Worm (Caenorhabditis elegans): ENCODE measurements around the gene nhr-227.

nhr-227 gene

DNA sequence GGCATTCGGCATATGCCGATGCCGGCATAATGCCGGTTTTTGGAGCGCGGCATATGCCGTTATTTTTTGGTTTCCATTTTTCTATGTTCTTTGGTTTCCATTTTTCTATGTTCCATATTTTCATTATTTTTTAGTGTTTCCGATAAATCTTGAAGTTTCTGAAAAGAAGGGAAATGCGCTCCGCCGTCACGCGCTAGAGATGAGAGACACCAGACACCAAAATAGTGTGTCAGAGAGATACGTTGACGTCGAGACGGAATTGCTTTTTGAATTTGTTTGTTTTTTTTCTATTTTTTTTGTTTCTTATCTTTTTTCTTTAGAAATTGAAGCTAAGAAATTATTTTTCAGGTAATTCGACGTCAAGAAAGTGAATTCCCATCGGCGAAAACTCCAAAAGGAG lies 30.0 kb upstream of the nhr-227 start, which contains the start of gene F41B5.1:
Gene F41B5.1 (plus strand): TSS at position 343 of the 400 bp plus-strand sequence.
- peak; percentile 15 for TF ChIP-seq hmg-11 (tag; optimal IDR thresholded peaks at IDR 0.05)

DNA sequence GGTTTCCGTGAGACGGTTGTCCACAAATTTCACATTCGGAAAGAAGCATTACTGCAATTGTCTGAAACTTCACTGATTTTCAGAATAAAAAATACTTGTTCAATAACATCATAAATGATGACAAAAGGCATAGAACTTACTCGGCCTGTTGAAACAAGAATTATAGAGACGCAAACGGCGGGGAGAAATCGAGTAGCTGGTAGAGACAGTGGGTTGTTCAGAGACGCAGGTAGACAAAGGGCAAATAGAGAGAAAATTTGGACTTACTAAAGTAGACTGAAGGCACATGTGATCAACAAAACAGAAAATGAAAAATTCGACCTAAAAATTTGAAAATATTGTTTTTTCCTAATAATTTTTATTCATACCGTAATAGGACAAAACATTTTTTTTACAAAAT lies 25.5 kb upstream of the nhr-227 start, which contains the start of gene nhr-182:
Gene nhr-182 (minus strand): TSS at position 178 of the 400 bp plus-strand sequence.
- TF ChIP-seq pha-4 (tag; optimal IDR thresholded peaks at IDR 0.05) (peak; percentile 83), mml-1 (tag; optimal IDR thresholded peaks at IDR 0.05) (no peak), egl-5 (tag; optimal IDR thresholded peaks at IDR 0.05) (no peak), elt-1 (tag; optimal IDR thresholded peaks at IDR 0.05) (no peak), jun-1 (tag; optimal IDR thresholded peaks at IDR 0.05) (no peak), ceh-16 (tag; optimal IDR thresholded peaks at IDR 0.05) (no peak), skn-1 (tag; optimal IDR thresholded peaks at IDR 0.05) (peak; percentile 89), ceh-9 (tag; optimal IDR thresholded peaks at IDR 0.05) (no peak), elt-2 (tag; optimal IDR thresholded peaks at IDR 0.05) (peak; percentile 28), zag-1 (tag; optimal IDR thresholded peaks at IDR 0.05) (no peak), nhr-25 (tag; optimal IDR thresholded peaks at IDR 0.05) (no peak), mdl-1 (tag; optimal IDR thresholded peaks at IDR 0.05) (no peak), nfya-1 (tag; optimal IDR thresholded peaks at IDR 0.05; ENCODE audit: insufficient read depth) (peak; percentile 16), fos-1 (tag; optimal IDR thresholded peaks at IDR 0.05) (no peak), tbx-2 (tag; optimal IDR thresholded peaks at IDR 0.05) (no peak), fkh-2 (tag; optimal IDR thresholded peaks at IDR 0.05) (no peak), nhr-23 (tag; optimal IDR thresholded peaks at IDR 0.05) (peak; percentile 3), daf-12 (tag; optimal IDR thresholded peaks at IDR 0.05) (no peak), nhr-43 (tag; optimal IDR thresholded peaks at IDR 0.05; ENCODE audit: poor library complexity, severe bottlenecking) (no peak)

DNA sequence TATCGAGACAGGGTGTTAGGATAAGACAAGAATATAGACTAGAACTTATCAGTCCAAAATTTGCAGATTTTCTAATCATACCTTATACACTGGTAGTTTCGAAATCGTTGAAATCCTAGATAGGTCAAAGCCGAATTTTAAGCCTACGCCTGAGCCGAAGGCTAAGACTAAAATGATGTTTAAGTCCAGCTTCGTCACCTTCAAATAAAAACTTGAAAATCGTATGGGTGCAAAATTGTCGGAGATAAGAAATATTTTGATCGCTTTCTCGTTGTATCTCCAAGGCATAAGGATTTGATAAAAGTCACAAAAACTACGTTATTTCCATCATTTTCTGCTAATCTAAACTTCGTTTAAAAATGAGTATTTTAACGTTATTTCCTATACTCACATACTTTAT lies 24.6 kb upstream of the nhr-227 start, which contains the start of gene F41B5.12:
Gene F41B5.12 (plus strand): TSS at position 301 of the 400 bp plus-strand sequence.
- TF ChIP-seq nhr-28 (tag; optimal IDR thresholded peaks at IDR 0.05) (no peak), unc-39 (tag; optimal IDR thresholded peaks at IDR 0.05) (no peak), nhr-12 (tag; optimal IDR thresholded peaks at IDR 0.05) (no peak), ceh-9 (tag; optimal IDR thresholded peaks at IDR 0.05) (no peak), mdl-1 (tag; optimal IDR thresholded peaks at IDR 0.05) (no peak), nhr-67 (tag; optimal IDR thresholded peaks at IDR 0.05) (no peak), elt-2 (tag; optimal IDR thresholded peaks at IDR 0.05) (no peak), R02D3.7 (tag; optimal IDR thresholded peaks at IDR 0.05) (no peak), unc-62 (GFP tag; optimal IDR thresholded peaks at IDR 0.05) (no peak), lsy-12 (tag; optimal IDR thresholded peaks at IDR 0.05) (no peak), elt-1 (tag; optimal IDR thresholded peaks at IDR 0.05) (no peak), skn-1 (tag; optimal IDR thresholded peaks at IDR 0.05) (no peak), ztf-4 (tag; optimal IDR thresholded peaks at IDR 0.05) (no peak), egl-5 (tag; optimal IDR thresholded peaks at IDR 0.05) (no peak), nhr-25 (tag; optimal IDR thresholded peaks at IDR 0.05) (no peak)

DNA sequence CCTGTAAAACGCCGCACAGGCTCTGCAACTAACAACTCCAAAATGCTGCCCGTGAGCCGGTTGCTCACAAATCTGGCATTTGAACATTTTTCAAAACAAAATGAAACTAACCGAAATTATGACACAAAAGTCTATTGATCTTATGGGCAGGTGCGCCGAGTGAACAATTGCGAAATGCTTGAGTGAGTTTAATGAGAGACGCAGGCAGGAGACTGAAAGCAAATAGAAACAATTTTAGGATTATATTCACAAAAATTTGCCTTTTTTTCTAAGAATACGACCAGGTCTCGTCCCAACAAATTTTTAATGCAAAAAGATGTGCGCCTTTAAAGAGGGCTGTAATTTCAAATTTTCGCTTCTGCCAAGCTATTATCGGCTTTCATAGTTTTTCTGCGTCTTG lies 20.8 kb upstream of the nhr-227 start, which contains the start of gene nhr-183:
Gene nhr-183 (minus strand): TSS at position 180 of the 400 bp plus-strand sequence.
- TF ChIP-seq pha-4 (tag; optimal IDR thresholded peaks at IDR 0.05) = peak; percentile 46
- no peak for TF ChIP-seq elt-1 (tag; optimal IDR thresholded peaks at IDR 0.05)

DNA sequence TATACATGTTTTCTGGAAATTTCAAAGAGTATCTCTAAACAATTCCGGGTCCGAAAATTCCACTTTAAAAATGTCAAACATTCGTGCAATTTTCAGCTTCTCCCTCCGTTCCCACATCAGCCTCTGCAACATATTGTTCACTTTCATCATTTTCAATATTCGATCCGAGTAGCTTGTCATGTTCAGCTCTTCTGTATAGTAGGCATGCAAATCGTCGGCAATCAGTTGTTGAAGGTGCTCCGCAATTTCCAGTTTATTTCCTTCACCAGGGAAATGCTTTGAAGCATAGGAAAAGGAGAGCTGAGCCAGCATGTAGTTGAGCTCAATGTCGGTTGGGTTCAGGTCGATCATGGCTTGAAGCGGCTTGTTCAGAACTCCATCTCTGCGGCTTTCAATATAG lies 20.3 kb upstream of the nhr-227 start:
- TF ChIP-seq sea-2 (GFP tag; optimal IDR thresholded peaks at IDR 0.05) (no peak), fos-1 (tag; optimal IDR thresholded peaks at IDR 0.05) (no peak), egl-5 (tag; optimal IDR thresholded peaks at IDR 0.05) (no peak)

DNA sequence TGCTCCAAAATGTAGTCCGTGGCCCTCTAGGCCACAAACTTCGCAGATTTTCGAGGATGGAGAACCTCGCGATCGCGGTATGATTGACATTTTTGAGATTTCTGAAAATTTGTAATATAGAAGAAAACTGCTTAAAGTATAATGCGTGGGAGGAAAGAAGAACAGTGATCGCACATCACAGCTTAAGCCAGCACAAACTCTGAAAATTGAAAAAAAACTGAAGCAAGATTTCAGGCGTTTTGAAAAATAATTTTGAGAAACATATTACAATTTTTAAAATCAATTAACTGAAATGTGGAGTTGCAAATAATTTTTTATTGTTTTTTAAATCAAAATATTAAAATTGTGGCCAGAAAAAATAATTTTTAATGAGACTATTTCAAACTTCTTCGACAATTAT lies 18.3 kb upstream of the nhr-227 start, which contains the start of gene nhr-275:
Gene nhr-275 (minus strand): TSS at position 101 of the 400 bp plus-strand sequence.
- TF ChIP-seq snpc-4 (tag; optimal IDR thresholded peaks at IDR 0.05) (no peak), eor-1 (tag; optimal IDR thresholded peaks at IDR 0.05) (no peak), nfya-1 (tag; optimal IDR thresholded peaks at IDR 0.05; ENCODE audit: insufficient read depth) (no peak), nhr-43 (tag; optimal IDR thresholded peaks at IDR 0.05; ENCODE audit: poor library complexity, severe bottlenecking) (no peak)

Measured in whole organism, L3 larva.